Worm (Caenorhabditis elegans) whole organism, L4/young adult: ENCODE measurements around the gene dmsr-5.

Experiments used
- W03F9.2 ChIP-seq: fragments of 150-350 bp; optimal IDR thresholded peaks from 2 replicates; lab custom pipeline; 2014; ENCODE audit warnings: missing biosample characterization, missing genetic modification characterization
- him-1 ChIP-seq: sonication (generic microtip); optimal IDR thresholded peaks from 2 replicates; lab custom pipeline; 2016; ENCODE audit warnings: missing genotype, missing genetic modification reagents, missing genetic modification characterization, missing compliant biosample characterization

DNA sequence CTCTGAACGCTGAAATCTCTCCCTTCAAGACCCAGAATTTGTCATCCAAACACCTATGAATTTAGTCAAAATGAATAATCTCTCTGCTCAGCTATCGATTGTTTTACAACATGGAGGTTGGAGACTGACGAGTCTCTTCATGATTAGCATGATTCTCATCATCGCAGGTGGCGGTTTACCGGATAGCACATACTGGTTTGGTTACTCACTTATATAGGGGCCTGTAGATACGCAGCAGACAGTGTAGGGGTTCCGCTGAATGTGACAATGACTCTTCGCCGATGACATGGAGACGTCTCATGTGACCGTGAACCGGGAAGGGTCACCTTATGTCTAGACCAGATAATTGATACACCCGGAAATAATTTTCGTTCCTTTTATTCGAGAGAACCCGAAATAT is 18.5 kb downstream of the dmsr-5 start:
- no peak for TF ChIP-seq W03F9.2 (tag; lab: Kevin White, UChicago)
- TF ChIP-seq him-1 (tag; lab: Kevin White, UChicago), result no peak
